Worm (Caenorhabditis elegans) whole organism, L4 larva: Measurements from ENCODE around the gene K09E9.3.

Source experiments
- F49E8.2 ChIP-seq: sonication (generic microtip); optimal IDR thresholded peaks from 2 replicates; lab custom pipeline; 2016; ENCODE audit warnings: missing compliant biosample characterization, mild to moderate bottlenecking, missing genetic modification characterization, borderline replicate concordance
- T26A8.4 ChIP-seq: fragments of 200-800 bp; sonication (Bioruptor generic); IDR thresholded peaks from 2 replicates; pipeline ENCODE4 v1.3.6; 2022; ENCODE audit warnings: missing genetic modification characterization, missing compliant biosample characterization
- Y48G9A.11 ChIP-seq: fragments of 200-800 bp; sonication (Bioruptor generic); IDR thresholded peaks from 2 replicates; pipeline ENCODE4 v1.3.6; 2022; ENCODE audit warnings: missing genetic modification reagents, missing genetic modification characterization, missing compliant biosample characterization
- ZK337.2 ChIP-seq: fragments of 200-800 bp; sonication (Bioruptor generic); IDR thresholded peaks from 2 replicates; pipeline ENCODE4 v1.3.6; 2022; ENCODE audit warnings: missing genetic modification reagents, missing genetic modification characterization, missing compliant biosample characterization
- aha-1 ChIP-seq: fragments of 150-350 bp; peaks from one replicate; lab custom pipeline; 2014; ENCODE audit warnings: missing biosample characterization, missing genetic modification characterization
- ceh-20 ChIP-seq: fragments of 200-800 bp; sonication (Bioruptor generic); IDR thresholded peaks from 2 replicates; pipeline ENCODE4 v1.3.6; 2022; ENCODE audit warnings: missing genetic modification reagents, missing genetic modification characterization, missing compliant biosample characterization
- ceh-62 ChIP-seq: sonication (generic microtip); optimal IDR thresholded peaks from 2 replicates; lab custom pipeline; 2017; ENCODE audit warnings: missing biosample characterization, missing genetic modification characterization
- ctbp-1 ChIP-seq: fragments of 200-800 bp; sonication (Bioruptor generic); IDR thresholded peaks from 2 replicates; pipeline ENCODE4 v1.3.6; 2022; ENCODE audit warnings: missing genetic modification reagents, missing genetic modification characterization, missing compliant biosample characterization
- daf-12 ChIP-seq: fragments of 150-350 bp; optimal IDR thresholded peaks from 2 replicates; lab custom pipeline; 2014; ENCODE audit warnings: missing biosample characterization, missing genetic modification reagents, missing genetic modification characterization
- daf-16 ChIP-seq, 3 experiments: sonication (generic microtip); optimal IDR thresholded peaks; 2 replicates each; lab custom pipeline; 2016 to 2017; ENCODE audit warnings: missing genetic modification characterization in 3 of 3, missing genetic modification reagents in 3 of 3, mild to moderate bottlenecking in 2 of 3, missing compliant biosample characterization in 2 of 3, missing biosample characterization in 1 of 3, moderate library complexity in 1 of 3
- dmd-6 ChIP-seq: fragments of 200-800 bp; sonication (Bioruptor generic); IDR thresholded peaks from 2 replicates; pipeline ENCODE4 v1.3.6; 2022; ENCODE audit warnings: missing genetic modification reagents, missing genetic modification characterization, missing compliant biosample characterization
- dmd-9 ChIP-seq: fragments of 200-800 bp; sonication (Bioruptor generic); IDR thresholded peaks from 2 replicates; pipeline ENCODE4 v1.3.6; 2022; ENCODE audit warnings: missing genetic modification reagents, missing genetic modification characterization, missing compliant biosample characterization
- dpl-1 ChIP-seq: fragments of 150-350 bp; optimal IDR thresholded peaks from 2 replicates; lab custom pipeline; 2014; ENCODE audit warnings: missing biosample characterization, missing genetic modification reagents, missing genetic modification characterization
- duxl-1 ChIP-seq: sonication (generic microtip); optimal IDR thresholded peaks from 2 replicates; lab custom pipeline; 2016; ENCODE audit warnings: mild to moderate bottlenecking, missing genetic modification characterization, moderate library complexity, missing compliant biosample characterization; ENCODE audit not compliant: poor library complexity
- egl-27 ChIP-seq: sonication (generic microtip); optimal IDR thresholded peaks from 3 replicates; lab custom pipeline; 2017; ENCODE audit warnings: missing biosample characterization, missing genetic modification reagents, missing genetic modification characterization
- egl-43 ChIP-seq: fragments of 200-800 bp; sonication (Bioruptor generic); IDR thresholded peaks from 2 replicates; pipeline ENCODE4 v1.3.6; 2022; ENCODE audit warnings: missing genetic modification reagents, missing genetic modification characterization, missing compliant biosample characterization
- fos-1 ChIP-seq: fragments of 150-350 bp; optimal IDR thresholded peaks from 2 replicates; lab custom pipeline; 2014; ENCODE audit warnings: missing biosample characterization, missing genetic modification characterization
- hif-1 ChIP-seq, 2 experiments: sonication (generic microtip); optimal IDR thresholded peaks; 2 replicates each; lab custom pipeline; 2016 to 2017; ENCODE audit warnings: missing compliant biosample characterization in 2 of 2, missing genetic modification characterization in 2 of 2, missing genetic modification reagents in 2 of 2, missing genotype in 2 of 2, mild to moderate bottlenecking in 1 of 2
- hlh-11 ChIP-seq: fragments of 200-800 bp; sonication (Bioruptor generic); optimal IDR thresholded peaks from 2 replicates; lab custom pipeline; 2018; ENCODE audit warnings: mild to moderate bottlenecking, missing genetic modification characterization, missing compliant biosample characterization
- hlh-30 ChIP-seq: sonication (generic microtip); optimal IDR thresholded peaks from 2 replicates; lab custom pipeline; 2017; ENCODE audit warnings: antibody characterized with exemption, mild to moderate bottlenecking, missing genetic modification characterization, missing compliant biosample characterization; ENCODE audit not compliant: insufficient read depth
- lin-13 ChIP-seq: fragments of 150-350 bp; optimal IDR thresholded peaks from 2 replicates; lab custom pipeline; 2014; ENCODE audit warnings: missing biosample characterization, missing genetic modification reagents, missing genetic modification characterization
- lin-29 ChIP-seq: fragments of 200-800 bp; sonication (Bioruptor generic); IDR thresholded peaks from 2 replicates; pipeline ENCODE4 v1.3.6; 2022; ENCODE audit warnings: missing genetic modification reagents, missing genetic modification characterization, missing compliant biosample characterization
- lin-38 ChIP-seq: fragments of 200-800 bp; sonication (Bioruptor generic); IDR thresholded peaks from 2 replicates; pipeline ENCODE4 v1.3.6; 2022; ENCODE audit warnings: missing genetic modification reagents, missing genetic modification characterization, missing compliant biosample characterization
- lsy-2 ChIP-seq, 2 experiments: fragments of 150-350 bp in 1 of 2; sonication (generic microtip) in 1 of 2; optimal IDR thresholded peaks; 2 replicates each; lab custom pipeline; 2014 to 2017; ENCODE audit warnings: missing biosample characterization in 2 of 2, missing genetic modification characterization in 2 of 2
- madf-9 ChIP-seq: fragments of 200-800 bp; sonication (Bioruptor generic); conservative IDR thresholded peaks from 2 replicates; pipeline ENCODE4 v1.3.6; 2022; ENCODE audit warnings: missing genetic modification reagents, missing genetic modification characterization, missing compliant biosample characterization
- mdl-1 ChIP-seq, 2 experiments: fragments of 150-350 bp in 1 of 2; sonication (generic microtip) in 1 of 2; optimal IDR thresholded peaks; 2 replicates each; lab custom pipeline; 2014 to 2017; ENCODE audit warnings: missing biosample characterization in 2 of 2, missing genetic modification characterization in 2 of 2
- mdt-29 ChIP-seq: fragments of 200-800 bp; sonication (Bioruptor generic); IDR thresholded peaks from 2 replicates; pipeline ENCODE4 v1.3.6; 2022; ENCODE audit warnings: missing genetic modification reagents, missing genetic modification characterization, missing compliant biosample characterization
- mep-1 ChIP-seq: fragments of 150-350 bp; sonication (generic microtip); optimal IDR thresholded peaks from 3 replicates; lab custom pipeline; 2014; ENCODE audit warnings: missing biosample characterization, missing genetic modification characterization
- mxl-3 ChIP-seq: fragments of 200-800 bp; sonication (Bioruptor generic); optimal IDR thresholded peaks from 2 replicates; lab custom pipeline; 2018; ENCODE audit warnings: mild to moderate bottlenecking, missing genetic modification characterization, missing compliant biosample characterization
- nhr-10 ChIP-seq: fragments of 150-350 bp; optimal IDR thresholded peaks from 2 replicates; lab custom pipeline; 2014; ENCODE audit warnings: missing biosample characterization, missing genetic modification characterization
- nhr-11 ChIP-seq: fragments of 150-350 bp; optimal IDR thresholded peaks from 2 replicates; lab custom pipeline; 2014; ENCODE audit warnings: missing biosample characterization, missing genetic modification characterization
- nhr-28 ChIP-seq: fragments of 150-350 bp; optimal IDR thresholded peaks from 2 replicates; lab custom pipeline; 2014; ENCODE audit warnings: missing biosample characterization, missing genetic modification characterization
- nhr-42 ChIP-seq: fragments of 200-800 bp; sonication (Bioruptor generic); IDR thresholded peaks from 2 replicates; pipeline ENCODE4 v1.3.6; 2022; ENCODE audit warnings: missing genetic modification characterization, missing compliant biosample characterization
- nhr-48 ChIP-seq: sonication (generic microtip); optimal IDR thresholded peaks from 2 replicates; lab custom pipeline; 2016; ENCODE audit warnings: mild to moderate bottlenecking, missing genetic modification characterization, missing compliant biosample characterization
- pha-4 ChIP-seq, 2 experiments: fragments of 150-350 bp in 1 of 2; fragments of 200-800 bp in 1 of 2; sonication (Bioruptor generic) in 1 of 2; IDR thresholded peaks in 1 of 2; optimal IDR thresholded peaks in 1 of 2; 2 replicates each; pipeline versions ENCODE4 v1.3.6 to Lab custom; 2014 to 2022; ENCODE audit warnings: missing genetic modification characterization in 2 of 2, missing genetic modification reagents in 2 of 2, missing biosample characterization in 1 of 2, missing compliant biosample characterization in 1 of 2
- php-3 ChIP-seq: fragments of 200-800 bp; sonication (Bioruptor generic); IDR thresholded peaks from 2 replicates; pipeline ENCODE4 v1.3.6; 2022; ENCODE audit warnings: missing genetic modification reagents, missing genetic modification characterization, missing compliant biosample characterization
- rbr-2 ChIP-seq: sonication (generic microtip); optimal IDR thresholded peaks from 2 replicates; lab custom pipeline; 2016; ENCODE audit warnings: missing genotype, missing genetic modification characterization, missing compliant biosample characterization
- set-16 ChIP-seq: fragments of 200-800 bp; sonication (Bioruptor generic); IDR thresholded peaks from 2 replicates; pipeline ENCODE4 v1.3.6; 2022; ENCODE audit warnings: missing genetic modification reagents, missing genetic modification characterization, missing compliant biosample characterization
- skn-1 ChIP-seq: fragments of 150-350 bp; optimal IDR thresholded peaks from 2 replicates; lab custom pipeline; 2014; ENCODE audit warnings: missing biosample characterization, missing genetic modification characterization
- spr-1 ChIP-seq: sonication (generic microtip); optimal IDR thresholded peaks from 2 replicates; lab custom pipeline; 2016; ENCODE audit warnings: mild to moderate bottlenecking, missing genetic modification characterization, missing compliant biosample characterization
- spr-3 ChIP-seq: fragments of 200-800 bp; sonication (Bioruptor generic); optimal IDR thresholded peaks from 2 replicates; lab custom pipeline; 2018; ENCODE audit warnings: mild to moderate bottlenecking, missing genetic modification characterization, missing compliant biosample characterization
- tra-1 ChIP-seq: fragments of 200-800 bp; sonication (Bioruptor generic); IDR thresholded peaks from 2 replicates; pipeline ENCODE4 v1.3.6; 2022; ENCODE audit warnings: missing genetic modification reagents, missing genetic modification characterization, missing compliant biosample characterization
- unc-62 ChIP-seq, 3 experiments: fragments of 150-350 bp in 1 of 3; sonication (generic microtip); optimal IDR thresholded peaks in 2 of 3; peaks in 1 of 3; 1 replicate in 1 of 3; 2 replicates in 2 of 3; lab custom pipeline; 2014 to 2017; ENCODE audit warnings: missing biosample characterization in 3 of 3, missing genetic modification characterization in 3 of 3, missing genetic modification reagents in 3 of 3, missing genotype in 1 of 3
- ztf-7 ChIP-seq: fragments of 150-350 bp; optimal IDR thresholded peaks from 2 replicates; lab custom pipeline; 2014; ENCODE audit warnings: missing biosample characterization, missing genetic modification characterization

K09E9.3 gene

ce11 chrX:15569633-15570032 lies 44.0 kb downstream of the K09E9.3 start:
- no peak for TF ChIP-seq daf-12
- peak in 1 of 2 experiments; percentile 85 for TF ChIP-seq unc-62 (GFP tag; optimal IDR thresholded peaks at IDR 0.05 in 1 of 2; lab: Kevin White, UChicago)
- no peak for TF ChIP-seq unc-62 (tag; optimal IDR thresholded peaks at IDR 0.05; lab: Kevin White, UChicago)
- TF ChIP-seq aha-1 (tag; lab: Kevin White, UChicago), result peak; percentile 64

ce11 chrX:15567986-15568940 lies 45.3 kb downstream of the K09E9.3 start, which contains the start of gene dyn-1:
Gene dyn-1, plus strand, starts transcription at chrX:15568890.
- 0 out of 2 replicates have a peak, but pooled peaks have one; percentile 52 for TF ChIP-seq ceh-20 (GFP tag; lab: Robert Waterston, UW)
- no peak for TF ChIP-seq F49E8.2
- TF ChIP-seq skn-1 (tag; lab: Kevin White, UChicago), result no peak
- peak; percentile 58 for TF ChIP-seq dpl-1 (GFP tag; lab: Kevin White, UChicago)
- 0 out of 2 replicates have a peak, but pooled peaks have one; percentile 35 for TF ChIP-seq nhr-42
- peak; percentile 21; the same call in 1 of the 2 replicates for TF ChIP-seq egl-43 (GFP tag; lab: Robert Waterston, UW)
- peak; percentile 64 for TF ChIP-seq dmd-6
- no peak for TF ChIP-seq mdt-29 (GFP tag; lab: Robert Waterston, UW)
- no peak for TF ChIP-seq spr-3
- peak; percentile 52 for TF ChIP-seq aha-1 (tag; lab: Kevin White, UChicago)
- no peak for TF ChIP-seq ZK337.2 (GFP tag; lab: Robert Waterston, UW)
- no peak for TF ChIP-seq nhr-10 (tag; lab: Kevin White, UChicago)
- TF ChIP-seq ctbp-1 (GFP tag; lab: Robert Waterston, UW), result 0 out of 2 replicates have a peak, but pooled peaks have one; percentile 21
- TF ChIP-seq T26A8.4, result 0 out of 2 replicates have a peak, but pooled peaks have one; percentile 40
- peak; percentile 16 for TF ChIP-seq nhr-11 (tag; lab: Kevin White, UChicago)
- TF ChIP-seq lin-38 (GFP tag; lab: Robert Waterston, UW), result no peak
- 0 out of 2 replicates have a peak, but pooled peaks have one; percentile 8 for TF ChIP-seq dmd-9 (GFP tag; lab: Robert Waterston, UW)
- peak; percentile 71 for TF ChIP-seq nhr-28 (tag; lab: Kevin White, UChicago)
- TF ChIP-seq mdl-1 (tag; optimal IDR thresholded peaks at IDR 0.05; lab: Kevin White, UChicago), result peak in 1 of 2 experiments; percentile 78
- peak; percentile 27; the same call in 1 of the 2 replicates for TF ChIP-seq madf-9 (GFP tag; lab: Robert Waterston, UW)
- no peak for TF ChIP-seq ceh-62 (tag; lab: Kevin White, UChicago)
- peak; percentile 85 for TF ChIP-seq mxl-3
- TF ChIP-seq lin-29 (GFP tag; lab: Robert Waterston, UW), result 0 out of 2 replicates have a peak, but pooled peaks have one; percentile 18
- peak; percentile 63 for TF ChIP-seq nhr-48
- TF ChIP-seq lin-13 (GFP tag; lab: Kevin White, UChicago), result no peak
- 0 out of 2 replicates have a peak, but pooled peaks have one; percentile 45 for TF ChIP-seq pha-4 (GFP tag; IDR thresholded peaks at IDR 0.05; lab: Robert Waterston, UW)
- no peak for TF ChIP-seq pha-4 (tag; optimal IDR thresholded peaks at IDR 0.05; lab: Kevin White, UChicago)
- TF ChIP-seq tra-1 (GFP tag; lab: Robert Waterston, UW), result no peak
- no peak for TF ChIP-seq Y48G9A.11
- peak; percentile 61; the same call in 1 of the 2 replicates for TF ChIP-seq php-3 (GFP tag; lab: Robert Waterston, UW)
- peak; percentile 64 for TF ChIP-seq set-16 (GFP tag; lab: Robert Waterston, UW)
- TF ChIP-seq duxl-1 (tag; lab: Kevin White, UChicago), result peak; percentile 13
- TF ChIP-seq fos-1, result no peak
- TF ChIP-seq mep-1, result peak; percentile 88
- peak in 1 of 2 experiments; percentile 69 for TF ChIP-seq lsy-2 (tag; optimal IDR thresholded peaks at IDR 0.05; lab: Kevin White, UChicago)
- TF ChIP-seq daf-16 (GFP tag; optimal IDR thresholded peaks at IDR 0.05; lab: Kevin White, UChicago), result no peak
- peak; percentile 32 for TF ChIP-seq daf-16 (tag; optimal IDR thresholded peaks at IDR 0.05; lab: Kevin White, UChicago)
- TF ChIP-seq hif-1 (tag; optimal IDR thresholded peaks at IDR 0.05; lab: Kevin White, UChicago), result peak in 1 of 2 experiments; percentile 48
- peak; percentile 69 for TF ChIP-seq hlh-30 (tag; lab: Kevin White, UChicago)
- TF ChIP-seq ztf-7, result no peak
- TF ChIP-seq spr-1 (tag; lab: Kevin White, UChicago), result peak; percentile 82
- peak; percentile 88 for TF ChIP-seq hlh-11 (tag; lab: Kevin White, UChicago)
- no peak for TF ChIP-seq egl-27 (tag; lab: Kevin White, UChicago)
- peak; percentile 76 for TF ChIP-seq rbr-2 (tag; lab: Kevin White, UChicago)
